Worm (Caenorhabditis elegans): ENCODE results near the gene K11D12.8.

DNA sequence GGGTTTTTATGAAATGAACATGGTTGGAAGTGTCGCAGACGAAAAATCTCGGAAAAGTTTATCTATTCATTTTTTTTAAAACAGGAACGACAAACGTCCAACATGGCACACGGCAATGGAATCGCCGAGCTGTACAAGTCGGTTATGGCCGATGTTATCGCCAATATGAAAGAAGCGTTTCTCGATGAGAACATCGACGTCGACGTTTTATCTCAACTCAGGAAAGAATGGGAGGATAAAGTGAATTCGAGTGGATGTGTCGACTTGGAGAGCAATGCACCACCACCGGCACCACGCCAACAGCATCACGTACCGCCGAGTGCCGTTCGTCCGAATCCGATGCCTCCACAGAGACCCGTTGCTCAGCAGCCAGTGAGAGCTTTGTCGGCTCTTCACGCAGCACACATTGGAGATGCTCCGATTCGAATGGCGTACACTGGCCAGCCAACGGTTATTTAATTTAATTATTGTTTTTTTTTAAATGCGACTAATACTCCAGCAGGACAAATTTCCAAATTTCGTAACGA is 9.3 kb upstream of the K11D12.8 start:
- TF ChIP-seq ets-7 (tag; optimal IDR thresholded peaks at IDR 0.05): no peak
- no peak for TF ChIP-seq ceh-13 (GFP tag; optimal IDR thresholded peaks at IDR 0.05)
- TF ChIP-seq F13C5.2 (tag; optimal IDR thresholded peaks at IDR 0.05): no peak
- no peak for TF ChIP-seq ceh-36 (tag; optimal IDR thresholded peaks at IDR 0.05)

Data from whole organism, early embryonic.